Fruit fly (Drosophila melanogaster): ENCODE measurements around the gene CG14606.

The CG14606 gene

dm6 chr3R:7171384-7172099 is 45.3 kb downstream of the CG14606 start (continued):
- peak; percentile 2 for TF ChIP-seq tin (GFP tag; optimal IDR thresholded peaks at IDR 0.05)
- no peak for TF ChIP-seq CG5180 (GFP tag; optimal IDR thresholded peaks at IDR 0.05)
- TF ChIP-seq CG10267 (tag; optimal IDR thresholded peaks at IDR 0.05): peak; percentile 39
- no peak for TF ChIP-seq CG12219 (GFP tag; optimal IDR thresholded peaks at IDR 0.05)
- no peak for TF ChIP-seq Dp (GFP tag; optimal IDR thresholded peaks at IDR 0.05)
- peak; percentile 91 for TF ChIP-seq Ets65A (GFP tag)
- no peak for TF ChIP-seq bigmax (GFP tag; optimal IDR thresholded peaks at IDR 0.05)
- no peak for TF ChIP-seq wek (GFP tag; optimal IDR thresholded peaks at IDR 0.05)
- no peak for TF ChIP-seq Ptx1 (GFP tag; IDR thresholded peaks at IDR 0.05)
- 0 out of 2 replicates have a peak, but pooled peaks have one; percentile 23 for TF ChIP-seq vvl (GFP tag; IDR thresholded peaks at IDR 0.05)
- TF ChIP-seq CG3847 (GFP tag; IDR thresholded peaks at IDR 0.05): no peak
- TF ChIP-seq dmrt11E (tag; optimal IDR thresholded peaks at IDR 0.05): peak; percentile 59
- peak in 1 of 2 experiments; percentile 12 for TF ChIP-seq chif (GFP tag; optimal IDR thresholded peaks at IDR 0.05)
- TF ChIP-seq trem (tag; optimal IDR thresholded peaks at IDR 0.05): no peak
- no peak for TF ChIP-seq vnd (GFP tag; IDR thresholded peaks at IDR 0.05; ENCODE audit: partially characterized antibody)
- TF ChIP-seq CG10321 (GFP tag; IDR thresholded peaks at IDR 0.05): no peak
- peak; percentile 22 for TF ChIP-seq gsb-n (tag; optimal IDR thresholded peaks at IDR 0.05)
- no peak for TF ChIP-seq ken (GFP tag; IDR thresholded peaks at IDR 0.05)

DNA sequence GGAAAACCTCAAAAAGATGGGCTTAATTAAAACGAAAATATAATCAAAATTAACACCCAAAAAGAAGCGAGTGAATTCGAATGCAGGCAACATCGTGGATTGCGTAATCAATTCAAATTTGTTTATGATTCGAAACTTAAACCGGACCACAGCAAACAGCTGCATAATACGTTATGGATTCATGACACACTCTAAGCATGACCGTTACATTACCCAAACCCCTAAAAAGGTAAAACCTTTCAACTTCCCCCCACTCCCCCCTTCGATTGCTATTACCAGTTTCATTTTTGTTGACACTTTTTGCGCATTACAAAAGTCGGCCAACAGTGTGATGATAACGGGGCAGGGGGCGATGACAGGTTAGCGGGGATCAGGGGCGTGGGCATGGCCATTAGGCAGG is 47.0 kb downstream of the CG14606 start:
- 0 out of 3 replicates have a peak, but pooled peaks have one; percentile 45 for TF ChIP-seq sr (GFP tag; IDR thresholded peaks at IDR 0.05)
- TF ChIP-seq CG1529 (GFP tag; optimal IDR thresholded peaks at IDR 0.05): no peak
- TF ChIP-seq dan (GFP tag; IDR thresholded peaks at IDR 0.05): no peak
- TF ChIP-seq so (GFP tag; IDR thresholded peaks at IDR 0.05): no peak
- TF ChIP-seq vvl (GFP tag; IDR thresholded peaks at IDR 0.05): peak; percentile 62; the same call in 1 of the 2 replicates
- no peak for TF ChIP-seq CG18764 (GFP tag; optimal IDR thresholded peaks at IDR 0.05)
- TF ChIP-seq onecut (GFP tag; IDR thresholded peaks at IDR 0.05): no peak
- TF ChIP-seq abd-A (tag; optimal IDR thresholded peaks at IDR 0.05): no peak
- no peak for TF ChIP-seq Sin3A (optimal IDR thresholded peaks at IDR 0.05)
- TF ChIP-seq CG18011 (GFP tag; optimal IDR thresholded peaks at IDR 0.05): no peak
- TF ChIP-seq sqz (GFP tag; optimal IDR thresholded peaks at IDR 0.05): no peak
- TF ChIP-seq CG4617 (GFP tag; optimal IDR thresholded peaks at IDR 0.05; ENCODE audit: borderline replicate concordance): no peak
- 0 out of 2 replicates have a peak, but pooled peaks have one; percentile 20 for TF ChIP-seq Rfx (GFP tag; IDR thresholded peaks at IDR 0.05)
- TF ChIP-seq Hr78 (GFP tag; optimal IDR thresholded peaks at IDR 0.05): peak in 1 of 2 experiments; percentile 89
- TF ChIP-seq CG14965 (GFP tag; optimal IDR thresholded peaks at IDR 0.05; ENCODE audit: borderline replicate concordance): no peak
- 0 out of 4 replicates have a peak, but pooled peaks have one; percentile 46 for TF ChIP-seq chinmo (GFP tag; IDR thresholded peaks at IDR 0.05; ENCODE audit: partially characterized antibody)
- TF ChIP-seq CG18476 (GFP tag; optimal IDR thresholded peaks at IDR 0.05): no peak
- TF ChIP-seq Abd-B (GFP tag; optimal IDR thresholded peaks at IDR 0.05): no peak
- peak in 1 of 2 experiments; percentile 79 for TF ChIP-seq Eip74EF (GFP tag; optimal IDR thresholded peaks at IDR 0.05)
- no peak for TF ChIP-seq vnd (GFP tag; IDR thresholded peaks at IDR 0.05; ENCODE audit: partially characterized antibody)
- TF ChIP-seq Pdp1 (GFP tag; optimal IDR thresholded peaks at IDR 0.05): peak in 1 of 2 experiments; percentile 87
- TF ChIP-seq CG6689 (GFP tag; IDR thresholded peaks at IDR 0.05): no peak
- peak; percentile 5; the same call in 1 of the 2 replicates for TF ChIP-seq Rx (GFP tag; IDR thresholded peaks at IDR 0.05)
- TF ChIP-seq ssp (GFP tag; IDR thresholded peaks at IDR 0.05): no peak
- peak; percentile 12 for TF ChIP-seq CG15269 (tag; optimal IDR thresholded peaks at IDR 0.05)
- TF ChIP-seq gsb-n (tag; optimal IDR thresholded peaks at IDR 0.05): no peak
- TF ChIP-seq Blimp-1 (GFP tag; optimal IDR thresholded peaks at IDR 0.05): peak; percentile 33
- peak; percentile 29; the same call in 1 of the 2 replicates for TF ChIP-seq crol (GFP tag; IDR thresholded peaks at IDR 0.05)
- TF ChIP-seq CG12769 (tag; optimal IDR thresholded peaks at IDR 0.05): peak; percentile 16
- TF ChIP-seq fd3F (GFP tag; optimal IDR thresholded peaks at IDR 0.05): no peak
- peak; percentile 8 for TF ChIP-seq oc (tag; optimal IDR thresholded peaks at IDR 0.05)
- no peak for TF ChIP-seq Ravus (GFP tag; IDR thresholded peaks at IDR 0.05)
- no peak for TF ChIP-seq E2f1 (GFP tag; IDR thresholded peaks at IDR 0.05)
